Fruit fly (Drosophila melanogaster) whole organism, prepupa: ENCODE data around the gene CG2924.

Experiments
- CG10669 ChIP-seq: fragments of 200-800 bp; sonication (Bioruptor generic); optimal IDR thresholded peaks from 3 replicates; lab custom pipeline; 2018; ENCODE audit warnings: missing biosample characterization, mild to moderate bottlenecking, missing genetic modification characterization, moderate library complexity
- CG11902 ChIP-seq: fragments of 200-800 bp; sonication (Bioruptor generic); optimal IDR thresholded peaks from 3 replicates; lab custom pipeline; 2016; ENCODE audit warnings: missing biosample characterization, missing genetic modification characterization
- CG15336 ChIP-seq: fragments of 200-800 bp; sonication (Bioruptor generic); IDR thresholded peaks from 2 replicates; pipeline ENCODE4 v1.3.6; 2022; ENCODE audit warnings: missing biosample characterization, missing genetic modification characterization
- CG34406 ChIP-seq: fragments of 200-800 bp; sonication (Bioruptor generic); optimal IDR thresholded peaks from 3 replicates; lab custom pipeline; 2016; ENCODE audit warnings: missing biosample characterization, missing genetic modification characterization
- CG6854 ChIP-seq: fragments of 200-800 bp; sonication (Bioruptor generic); optimal IDR thresholded peaks from 2 replicates; lab custom pipeline; 2017; ENCODE audit warnings: missing biosample characterization, mild to moderate bottlenecking, missing genetic modification characterization
- Hr4 ChIP-seq: fragments of 200-800 bp; sonication (Bioruptor generic); optimal IDR thresholded peaks from 3 replicates; lab custom pipeline; 2016; ENCODE audit warnings: missing biosample characterization, missing genetic modification characterization
- Lpt ChIP-seq: fragments of 200-800 bp; sonication (Bioruptor generic); optimal IDR thresholded peaks from 3 replicates; lab custom pipeline; 2016; ENCODE audit warnings: missing biosample characterization, missing genetic modification characterization
- fd85E ChIP-seq: fragments of 200-800 bp; sonication (Bioruptor generic); optimal IDR thresholded peaks from 3 replicates; lab custom pipeline; 2016; ENCODE audit warnings: missing biosample characterization, missing genetic modification characterization
- fkh ChIP-seq: fragments of 200-800 bp; sonication (Bioruptor generic); optimal IDR thresholded peaks from 3 replicates; lab custom pipeline; 2017; ENCODE audit warnings: missing biosample characterization, mild to moderate bottlenecking, missing genetic modification characterization, moderate library complexity
- spab ChIP-seq: fragments of 200-800 bp; sonication (Bioruptor generic); optimal IDR thresholded peaks from 2 replicates; lab custom pipeline; 2017; ENCODE audit warnings: missing biosample characterization, mild to moderate bottlenecking, missing genetic modification characterization, missing genetic modification reagents

- TF ChIP-seq spab (GFP tag; lab: Kevin White, UChicago) (peak; percentile 69), CG34406 (peak; percentile 77), CG10669 (peak; percentile 63), Lpt (peak; percentile 65), CG6854 (GFP tag; lab: Kevin White, UChicago) (peak; percentile 13), fd85E (GFP tag; lab: Kevin White, UChicago) (no peak), CG11902 (GFP tag; lab: Kevin White, UChicago) (peak; percentile 48), Hr4 (peak; percentile 78), CG15336 (GFP tag; lab: Robert Waterston, UW) (peak; percentile 84), fkh (GFP tag; lab: Kevin White, UChicago) (no peak)
Measured at dm6 chrX:2306307-2306706, 35.7 kb upstream of the CG2924 start.
